Fruit fly (Drosophila melanogaster) whole organism, prepupa: Measurements from ENCODE around the gene CG4073.

Experiments
- Blimp-1 ChIP-seq: fragments of 200-800 bp; sonication (Bioruptor generic); optimal IDR thresholded peaks from 3 replicates; lab custom pipeline; 2017; ENCODE audit warnings: missing biosample characterization, missing genetic modification characterization, mild to moderate bottlenecking, moderate library complexity, missing genetic modification reagents
- CG10631 ChIP-seq: fragments of 200-800 bp; sonication (Bioruptor generic); optimal IDR thresholded peaks from 2 replicates; lab custom pipeline; 2016; ENCODE audit warnings: missing biosample characterization, missing genetic modification characterization
- CG10669 ChIP-seq: fragments of 200-800 bp; sonication (Bioruptor generic); optimal IDR thresholded peaks from 3 replicates; lab custom pipeline; 2018; ENCODE audit warnings: missing biosample characterization, mild to moderate bottlenecking, missing genetic modification characterization, moderate library complexity
- CG11294 ChIP-seq: fragments of 200-800 bp; sonication (Bioruptor generic); IDR thresholded peaks from 2 replicates; pipeline ENCODE4 v1.3.6; 2022; ENCODE audit warnings: missing biosample characterization, missing genetic modification characterization
- CG11762 ChIP-seq: fragments of 200-800 bp; sonication (Bioruptor generic); optimal IDR thresholded peaks from 3 replicates; lab custom pipeline; 2016; ENCODE audit warnings: missing biosample characterization, missing genetic modification characterization; ENCODE audit not compliant: insufficient read depth
- CG15336 ChIP-seq: fragments of 200-800 bp; sonication (Bioruptor generic); IDR thresholded peaks from 2 replicates; pipeline ENCODE4 v1.3.6; 2022; ENCODE audit warnings: missing biosample characterization, missing genetic modification characterization
- CG16779 ChIP-seq: fragments of 200-800 bp; sonication (Bioruptor generic); optimal IDR thresholded peaks from 3 replicates; lab custom pipeline; 2017; ENCODE audit warnings: missing biosample characterization, mild to moderate bottlenecking, missing genetic modification characterization
- CG3032 ChIP-seq: fragments of 200-800 bp; optimal IDR thresholded peaks from 2 replicates; lab custom pipeline; 2019; ENCODE audit warnings: missing biosample characterization, mild to moderate bottlenecking, missing genetic modification characterization, moderate library complexity
- CG31627 ChIP-seq: fragments of 200-800 bp; sonication (Bioruptor generic); optimal IDR thresholded peaks from 3 replicates; lab custom pipeline; 2016; ENCODE audit warnings: missing biosample characterization, missing genetic modification characterization
- CG32006 ChIP-seq: fragments of 200-800 bp; sonication (Bioruptor generic); optimal IDR thresholded peaks from 3 replicates; lab custom pipeline; 2017; ENCODE audit warnings: missing biosample characterization, mild to moderate bottlenecking, missing genetic modification characterization
- CG3919 ChIP-seq: fragments of 200-800 bp; sonication (Bioruptor generic); optimal IDR thresholded peaks from 3 replicates; lab custom pipeline; 2016; ENCODE audit warnings: missing biosample characterization, missing genetic modification characterization
- CG6163 ChIP-seq: fragments of 200-800 bp; sonication (Bioruptor generic); IDR thresholded peaks from 3 replicates; pipeline ENCODE4 v1.3.6; 2022; ENCODE audit warnings: missing biosample characterization, missing genetic modification characterization
- CG6276 ChIP-seq: fragments of 200-800 bp; sonication (Bioruptor generic); optimal IDR thresholded peaks from 2 replicates; lab custom pipeline; 2017; ENCODE audit warnings: missing biosample characterization, mild to moderate bottlenecking, missing genetic modification characterization
- CG6808 ChIP-seq: fragments of 200-800 bp; sonication (Bioruptor generic); optimal IDR thresholded peaks from 3 replicates; lab custom pipeline; 2017; ENCODE audit warnings: missing biosample characterization, missing genetic modification characterization, mild to moderate bottlenecking, moderate library complexity, missing genetic modification reagents
- CG6854 ChIP-seq: fragments of 200-800 bp; sonication (Bioruptor generic); optimal IDR thresholded peaks from 2 replicates; lab custom pipeline; 2017; ENCODE audit warnings: missing biosample characterization, mild to moderate bottlenecking, missing genetic modification characterization
- CG7368 ChIP-seq: fragments of 200-800 bp; sonication (Bioruptor generic); optimal IDR thresholded peaks from 3 replicates; lab custom pipeline; 2016; ENCODE audit warnings: missing biosample characterization, missing genetic modification characterization
- CG8119 ChIP-seq: fragments of 200-800 bp; sonication (Bioruptor generic); IDR thresholded peaks from 3 replicates; pipeline ENCODE4 v1.3.6; 2022; ENCODE audit warnings: missing biosample characterization, missing genetic modification characterization
- CG8319 ChIP-seq: fragments of 200-800 bp; sonication (Bioruptor generic); optimal IDR thresholded peaks from 3 replicates; lab custom pipeline; 2016; ENCODE audit warnings: missing biosample characterization, missing genetic modification characterization
- CG8632 ChIP-seq: fragments of 200-800 bp; sonication (Bioruptor generic); optimal IDR thresholded peaks from 3 replicates; lab custom pipeline; 2016; ENCODE audit warnings: missing biosample characterization, missing genetic modification characterization
- Eip78C ChIP-seq: fragments of 200-800 bp; sonication (Bioruptor generic); peaks from one replicate; lab custom pipeline; 2016; ENCODE audit warnings: missing biosample characterization, missing genetic modification characterization
- Eip93F ChIP-seq: fragments of 200-800 bp; sonication (Bioruptor generic); optimal IDR thresholded peaks from 2 replicates; lab custom pipeline; 2016; ENCODE audit warnings: missing biosample characterization, mild to moderate bottlenecking, missing genetic modification characterization
- Ets21C ChIP-seq: fragments of 200-800 bp; sonication (Bioruptor generic); optimal IDR thresholded peaks from 3 replicates; lab custom pipeline; 2016; ENCODE audit warnings: missing biosample characterization, missing genetic modification characterization
- Gug ChIP-seq: fragments of 200-800 bp; sonication (Bioruptor generic); IDR thresholded peaks from 2 replicates; pipeline ENCODE4 v1.3.6; 2022; ENCODE audit warnings: missing biosample characterization, missing genetic modification characterization
- Hr4 ChIP-seq: fragments of 200-800 bp; sonication (Bioruptor generic); optimal IDR thresholded peaks from 3 replicates; lab custom pipeline; 2016; ENCODE audit warnings: missing biosample characterization, missing genetic modification characterization
- Lpt ChIP-seq: fragments of 200-800 bp; sonication (Bioruptor generic); optimal IDR thresholded peaks from 3 replicates; lab custom pipeline; 2016; ENCODE audit warnings: missing biosample characterization, missing genetic modification characterization
- Met ChIP-seq: fragments of 200-800 bp; sonication (Bioruptor generic); optimal IDR thresholded peaks from 3 replicates; lab custom pipeline; 2016; ENCODE audit warnings: missing biosample characterization, missing genetic modification characterization
- Sox15 ChIP-seq: fragments of 200-800 bp; sonication (Bioruptor generic); optimal IDR thresholded peaks from 3 replicates; lab custom pipeline; 2016; ENCODE audit warnings: missing biosample characterization, missing genetic modification characterization
- achi ChIP-seq: fragments of 200-800 bp; sonication (Bioruptor generic); optimal IDR thresholded peaks from 3 replicates; lab custom pipeline; 2016; ENCODE audit warnings: missing biosample characterization, missing genetic modification characterization
- cyc ChIP-seq: fragments of 200-800 bp; sonication (Bioruptor generic); optimal IDR thresholded peaks from 3 replicates; lab custom pipeline; 2016; ENCODE audit warnings: missing biosample characterization, missing genetic modification characterization
- dac ChIP-seq: fragments of 200-800 bp; sonication (Bioruptor generic); optimal IDR thresholded peaks from 2 replicates; lab custom pipeline; 2017; ENCODE audit warnings: missing biosample characterization, mild to moderate bottlenecking, missing genetic modification characterization
- dsx ChIP-seq: fragments of 200-800 bp; optimal IDR thresholded peaks from 3 replicates; lab custom pipeline; 2019; ENCODE audit warnings: missing biosample characterization, mild to moderate bottlenecking, missing genetic modification characterization, moderate library complexity; ENCODE audit not compliant: poor library complexity, severe bottlenecking
- eg ChIP-seq: fragments of 200-800 bp; sonication (Bioruptor generic); IDR thresholded peaks from 3 replicates; pipeline ENCODE4 v1.3.6; 2022; ENCODE audit warnings: missing biosample characterization, missing genetic modification characterization
- esn ChIP-seq: fragments of 200-800 bp; sonication (Bioruptor generic); optimal IDR thresholded peaks from 2 replicates; lab custom pipeline; 2016; ENCODE audit warnings: missing biosample characterization, mild to moderate bottlenecking, missing genetic modification characterization, moderate library complexity
- fd59A ChIP-seq: fragments of 200-800 bp; sonication (Bioruptor generic); optimal IDR thresholded peaks from 2 replicates; lab custom pipeline; 2017; ENCODE audit warnings: missing biosample characterization, mild to moderate bottlenecking, missing genetic modification characterization, missing genetic modification reagents
- fkh ChIP-seq: fragments of 200-800 bp; sonication (Bioruptor generic); optimal IDR thresholded peaks from 3 replicates; lab custom pipeline; 2017; ENCODE audit warnings: missing biosample characterization, mild to moderate bottlenecking, missing genetic modification characterization, moderate library complexity
- lz ChIP-seq: fragments of 200-800 bp; sonication (Bioruptor generic); optimal IDR thresholded peaks from 3 replicates; lab custom pipeline; 2016; ENCODE audit warnings: missing biosample characterization, missing genetic modification characterization
- net ChIP-seq: fragments of 200-800 bp; sonication (Bioruptor generic); optimal IDR thresholded peaks from 3 replicates; lab custom pipeline; 2016; ENCODE audit warnings: missing biosample characterization, missing genetic modification characterization
- spab ChIP-seq: fragments of 200-800 bp; sonication (Bioruptor generic); optimal IDR thresholded peaks from 2 replicates; lab custom pipeline; 2017; ENCODE audit warnings: missing biosample characterization, mild to moderate bottlenecking, missing genetic modification characterization, missing genetic modification reagents
- vri ChIP-seq: fragments of 200-800 bp; sonication (Bioruptor generic); optimal IDR thresholded peaks from 3 replicates; lab custom pipeline; 2016; ENCODE audit warnings: missing biosample characterization, mild to moderate bottlenecking, missing genetic modification characterization

CG4073 gene

dm6 chr3R:10680825-10681681 is 33.5 kb upstream of the CG4073 start, which contains the start of gene Phyhd1 (continued):
- TF ChIP-seq CG10631 (GFP tag; lab: Kevin White, UChicago) (peak; percentile 85), Blimp-1 (GFP tag; lab: Kevin White, UChicago) (no peak), Eip93F (no peak), fkh (peak; percentile 76), CG11762 (GFP tag; lab: Kevin White, UChicago) (peak; percentile 80), fd59A (GFP tag; lab: Kevin White, UChicago) (peak; percentile 78), CG8319 (GFP tag; lab: Kevin White, UChicago) (peak; percentile 81), CG16779 (tag; lab: Kevin White, UChicago) (peak; percentile 66), esn (GFP tag; lab: Kevin White, UChicago) (peak; percentile 88), CG3032 (tag; lab: Kevin White, UChicago) (peak; percentile 68), CG11294 (peak; percentile 66), Eip78C (GFP tag; lab: Kevin White, UChicago) (peak; percentile 98), CG10669 (peak; percentile 78), CG6854 (GFP tag; lab: Kevin White, UChicago) (no peak), CG8119 (GFP tag; lab: Robert Waterston, UW) (peak; percentile 91), CG6276 (peak; percentile 77), Hr4 (GFP tag; lab: Kevin White, UChicago) (peak; percentile 88), CG7368 (GFP tag; lab: Kevin White, UChicago) (peak; percentile 67), spab (GFP tag; lab: Kevin White, UChicago) (peak; percentile 59), eg (peak; percentile 90), CG3919 (peak; percentile 88), vri (GFP tag; lab: Kevin White, UChicago) (peak; percentile 82), Gug (GFP tag; lab: Robert Waterston, UW) (peak; percentile 74), CG32006 (GFP tag; lab: Kevin White, UChicago) (peak; percentile 90), CG15336 (peak; percentile 90), CG8632 (GFP tag; lab: Kevin White, UChicago) (peak; percentile 82), lz (GFP tag; lab: Kevin White, UChicago) (peak; percentile 83), CG6808 (peak; percentile 54), dsx (GFP tag; lab: Kevin White, UChicago) (peak; percentile 59), Met (GFP tag; lab: Kevin White, UChicago) (peak; percentile 79), CG31627 (peak; percentile 89), Sox15 (GFP tag; lab: Kevin White, UChicago) (peak; percentile 78), Ets21C (GFP tag; lab: Kevin White, UChicago) (peak; percentile 79), achi (peak; percentile 84), net (GFP tag; lab: Kevin White, UChicago) (peak; percentile 81), dac (peak; percentile 67), CG6163 (peak; percentile 89)

- TF ChIP-seq CG6163 (peak; percentile 62), CG15336 (peak; percentile 60), Gug (GFP tag; lab: Robert Waterston, UW) (peak; percentile 46), eg (peak; percentile 81), spab (GFP tag; lab: Kevin White, UChicago) (no peak), CG11294 (peak; percentile 33; the same call in 1 of the 2 replicates), cyc (GFP tag; lab: Kevin White, UChicago) (no peak), Lpt (GFP tag; lab: Kevin White, UChicago) (no peak), CG8119 (GFP tag; lab: Robert Waterston, UW) (peak; percentile 45; the same call in 2 of the 3 replicates), Eip78C (GFP tag; lab: Kevin White, UChicago) (peak; percentile 19)
These were observed 33.0 kb upstream of the CG4073 start for dm6 chr3R:10681682-10681962.
